Worm (Caenorhabditis elegans) whole organism, L3 larva: ENCODE results near the gene Y60A3A.24.

Experiments used
- aly-2 ChIP-seq: fragments of 150-350 bp; optimal IDR thresholded peaks from 2 replicates; lab custom pipeline; 2014; ENCODE audit warnings: missing biosample characterization, missing genetic modification characterization
- daf-12 ChIP-seq: fragments of 150-350 bp; optimal IDR thresholded peaks from 2 replicates; lab custom pipeline; 2014; ENCODE audit warnings: missing biosample characterization, missing genetic modification reagents, missing genetic modification characterization
- egl-27 ChIP-seq: sonication (generic microtip); optimal IDR thresholded peaks from 4 replicates; lab custom pipeline; 2017; ENCODE audit warnings: missing biosample characterization, missing genetic modification reagents, missing genetic modification characterization
- fkh-2 ChIP-seq: fragments of 150-350 bp; optimal IDR thresholded peaks from 2 replicates; lab custom pipeline; 2014; ENCODE audit warnings: missing biosample characterization, missing genetic modification reagents, missing genetic modification characterization
- nhr-25 ChIP-seq: sonication (generic microtip); optimal IDR thresholded peaks from 2 replicates; lab custom pipeline; 2017; ENCODE audit warnings: missing biosample characterization, missing genetic modification characterization
- nhr-67 ChIP-seq: fragments of 150-350 bp; optimal IDR thresholded peaks from 2 replicates; lab custom pipeline; 2014; ENCODE audit warnings: missing biosample characterization, missing genetic modification characterization
- snpc-4 ChIP-seq: fragments of 150-350 bp; optimal IDR thresholded peaks from 2 replicates; lab custom pipeline; 2014; ENCODE audit warnings: missing biosample characterization, missing genetic modification characterization
- ztf-4 ChIP-seq: fragments of 150-350 bp; optimal IDR thresholded peaks from 2 replicates; lab custom pipeline; 2014; ENCODE audit warnings: missing biosample characterization, missing genetic modification characterization

- TF ChIP-seq fkh-2 (tag; lab: Kevin White, UChicago): no peak
- no peak for TF ChIP-seq nhr-67 (tag; lab: Kevin White, UChicago)
- no peak for TF ChIP-seq nhr-25 (tag; lab: Kevin White, UChicago)
- TF ChIP-seq egl-27: no peak
- no peak for TF ChIP-seq snpc-4 (tag; lab: Kevin White, UChicago)
- TF ChIP-seq ztf-4 (tag; lab: Kevin White, UChicago): no peak
- no peak for TF ChIP-seq daf-12
- no peak for TF ChIP-seq aly-2
These were observed 13.0 kb upstream of the Y60A3A.24 start for ce11 chrV:19994665-19995064.
